Worm (Caenorhabditis elegans) whole organism, early embryonic: ENCODE results near the gene srh-45.

ENCODE experiments used
- F13C5.2 ChIP-seq: sonication (generic microtip); optimal IDR thresholded peaks from 2 replicates; lab custom pipeline; 2017; ENCODE audit warnings: mild to moderate bottlenecking, missing genetic modification characterization, inconsistent platforms, missing compliant biosample characterization
- ama-1 ChIP-seq: fragments of 150-350 bp; optimal IDR thresholded peaks from 2 replicates; lab custom pipeline; 2014
- hmg-4 ChIP-seq: fragments of 200-800 bp; sonication (Bioruptor generic); optimal IDR thresholded peaks from 2 replicates; lab custom pipeline; 2018; ENCODE audit warnings: mild to moderate bottlenecking, missing genetic modification characterization, missing compliant biosample characterization
- pes-1 ChIP-seq: fragments of 200-800 bp; sonication (Bioruptor generic); IDR thresholded peaks from 2 replicates; pipeline ENCODE4 v1.3.6; 2022; ENCODE audit warnings: missing genetic modification reagents, missing genetic modification characterization, missing compliant biosample characterization
- sea-1 ChIP-seq: fragments of 200-800 bp; sonication (Bioruptor generic); conservative IDR thresholded peaks from 2 replicates; pipeline ENCODE4 v1.3.6; 2022; ENCODE audit warnings: missing genetic modification characterization, missing compliant biosample characterization
- tbx-11 ChIP-seq: fragments of 200-800 bp; sonication (Bioruptor generic); IDR thresholded peaks from 2 replicates; pipeline ENCODE4 v1.3.6; 2022; ENCODE audit warnings: missing genetic modification characterization, missing compliant biosample characterization
- tra-4 ChIP-seq: sonication (generic microtip); optimal IDR thresholded peaks from 2 replicates; lab custom pipeline; 2017; ENCODE audit warnings: missing genetic modification characterization, missing compliant biosample characterization

DNA sequence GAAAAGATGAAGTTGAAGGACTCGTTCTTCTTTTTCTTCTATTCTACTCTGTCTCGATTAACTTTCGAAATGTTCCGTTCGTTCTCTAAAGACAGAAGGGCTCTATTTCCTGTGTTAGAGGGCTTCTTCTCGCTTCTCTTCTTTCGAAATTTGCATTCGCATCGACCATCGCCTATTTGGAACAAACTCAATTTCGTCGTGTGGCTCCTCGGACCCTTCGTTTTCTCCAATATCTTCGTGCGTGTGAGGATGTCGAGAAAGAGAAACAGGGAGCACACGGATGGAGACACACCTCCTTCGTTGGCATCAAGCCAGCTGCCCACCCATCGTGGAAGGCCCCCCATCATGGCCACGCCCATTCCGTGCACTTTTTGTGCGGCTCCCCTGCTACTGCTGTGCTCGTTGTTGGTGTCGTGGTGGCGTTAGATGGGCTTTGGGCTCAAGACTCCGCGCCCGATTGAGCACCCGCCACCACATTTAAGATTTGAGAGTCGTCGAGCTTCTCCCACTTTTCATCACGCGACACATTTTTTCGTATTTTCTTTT is 36.4 kb upstream of the srh-45 start:
- TF ChIP-seq ama-1 (lab: Kevin White, UChicago), result no peak
- no peak for TF ChIP-seq sea-1 (GFP tag; lab: Robert Waterston, UW)
- no peak for TF ChIP-seq tbx-11 (GFP tag; lab: Robert Waterston, UW)
- no peak for TF ChIP-seq F13C5.2 (tag; lab: Kevin White, UChicago)
- TF ChIP-seq hmg-4 (GFP tag; lab: Kevin White, UChicago), result peak; percentile 20
- TF ChIP-seq tra-4 (tag; lab: Kevin White, UChicago), result no peak
- no peak for TF ChIP-seq pes-1 (GFP tag; lab: Robert Waterston, UW)
